Worm (Caenorhabditis elegans) whole organism, early embryonic: Measurements from ENCODE around the gene C56G3.2.

Experiments used
- F13C5.2 ChIP-seq: sonication (generic microtip); optimal IDR thresholded peaks from 2 replicates; lab custom pipeline; 2017; ENCODE audit warnings: mild to moderate bottlenecking, missing genetic modification characterization, inconsistent platforms, missing compliant biosample characterization
- ama-1 ChIP-seq: fragments of 150-350 bp; optimal IDR thresholded peaks from 2 replicates; lab custom pipeline; 2014
- ceh-36 ChIP-seq: sonication (generic microtip); optimal IDR thresholded peaks from 2 replicates; lab custom pipeline; 2016; ENCODE audit warnings: missing genetic modification characterization, inconsistent platforms, missing compliant biosample characterization
- hmbx-1 ChIP-seq: sonication (generic microtip); optimal IDR thresholded peaks from 2 replicates; lab custom pipeline; 2016; ENCODE audit warnings: mild to moderate bottlenecking, missing genetic modification characterization, missing compliant biosample characterization
- hnd-1 ChIP-seq: sonication (generic microtip); optimal IDR thresholded peaks from 2 replicates; lab custom pipeline; 2016; ENCODE audit warnings: missing genetic modification characterization, missing compliant biosample characterization
- pes-1 ChIP-seq: fragments of 200-800 bp; sonication (Bioruptor generic); IDR thresholded peaks from 2 replicates; pipeline ENCODE4 v1.3.6; 2022; ENCODE audit warnings: missing genetic modification reagents, missing genetic modification characterization, missing compliant biosample characterization
- scrt-1 ChIP-seq: fragments of 200-800 bp; sonication (Bioruptor generic); IDR thresholded peaks from 2 replicates; pipeline ENCODE4 v1.3.6; 2022; ENCODE audit warnings: missing genetic modification characterization, missing compliant biosample characterization
- tbx-11 ChIP-seq: fragments of 200-800 bp; sonication (Bioruptor generic); IDR thresholded peaks from 2 replicates; pipeline ENCODE4 v1.3.6; 2022; ENCODE audit warnings: missing genetic modification characterization, missing compliant biosample characterization
- tra-4 ChIP-seq: sonication (generic microtip); optimal IDR thresholded peaks from 2 replicates; lab custom pipeline; 2017; ENCODE audit warnings: missing genetic modification characterization, missing compliant biosample characterization

- no peak for TF ChIP-seq ceh-36
- TF ChIP-seq tbx-11, result no peak
- TF ChIP-seq hnd-1 (tag; lab: Kevin White, UChicago), result no peak
- TF ChIP-seq ama-1 (lab: Kevin White, UChicago), result no peak
- no peak for TF ChIP-seq hmbx-1 (tag; lab: Kevin White, UChicago)
- no peak for TF ChIP-seq tra-4
- no peak for TF ChIP-seq pes-1
- TF ChIP-seq scrt-1 (GFP tag; lab: Robert Waterston, UW), result no peak
- TF ChIP-seq F13C5.2 (tag; lab: Kevin White, UChicago), result no peak
These were observed 13.2 kb downstream of the C56G3.2 start for ce11 chrX:7378608-7379007.
